Worm (Caenorhabditis elegans) whole organism, L2 larva: Measurements from ENCODE around the gene ptb-1.

Experiments
- R02D3.7 ChIP-seq: fragments of 150-350 bp; optimal IDR thresholded peaks from 2 replicates; lab custom pipeline; 2014; ENCODE audit warnings: missing biosample characterization, missing genetic modification characterization
- Y55F3AM.14 ChIP-seq: fragments of 200-800 bp; sonication (Bioruptor generic); optimal IDR thresholded peaks from 2 replicates; lab custom pipeline; 2018; ENCODE audit warnings: mild to moderate bottlenecking, missing genetic modification characterization, missing compliant biosample characterization
- ZK546.5 ChIP-seq: sonication (generic microtip); optimal IDR thresholded peaks from 2 replicates; lab custom pipeline; 2017; ENCODE audit warnings: missing biosample characterization, missing genetic modification characterization
- alr-1 ChIP-seq: fragments of 150-350 bp; optimal IDR thresholded peaks from 2 replicates; lab custom pipeline; 2014; ENCODE audit warnings: missing biosample characterization, missing genetic modification characterization
- aly-2 ChIP-seq: fragments of 150-350 bp; optimal IDR thresholded peaks from 2 replicates; lab custom pipeline; 2014; ENCODE audit warnings: missing biosample characterization, missing genetic modification characterization
- ama-1 ChIP-seq: fragments of 150-350 bp; optimal IDR thresholded peaks from 2 replicates; lab custom pipeline; 2018; ENCODE audit warnings: inconsistent platforms
- crh-2 ChIP-seq: sonication (generic microtip); optimal IDR thresholded peaks from 2 replicates; lab custom pipeline; 2017; ENCODE audit warnings: missing biosample characterization, missing genetic modification characterization
- dmd-4 ChIP-seq: sonication (generic microtip); optimal IDR thresholded peaks from 2 replicates; lab custom pipeline; 2017; ENCODE audit warnings: missing biosample characterization, missing genetic modification characterization
- egl-27 ChIP-seq: sonication (generic microtip); optimal IDR thresholded peaks from 3 replicates; lab custom pipeline; 2017; ENCODE audit warnings: missing biosample characterization, missing genetic modification reagents, missing genetic modification characterization
- fos-1 ChIP-seq: fragments of 150-350 bp; optimal IDR thresholded peaks from 2 replicates; lab custom pipeline; 2014; ENCODE audit warnings: missing biosample characterization, missing genetic modification characterization
- lin-11 ChIP-seq: fragments of 150-350 bp; sonication (generic microtip); optimal IDR thresholded peaks from 2 replicates; lab custom pipeline; 2014; ENCODE audit warnings: missing biosample characterization, missing genetic modification characterization, inconsistent platforms, mixed read lengths
- mab-5 ChIP-seq: fragments of 150-350 bp; optimal IDR thresholded peaks from 2 replicates; lab custom pipeline; 2014; ENCODE audit warnings: missing biosample characterization, missing genetic modification characterization
- mbf-1 ChIP-seq: sonication (generic microtip); optimal IDR thresholded peaks from 2 replicates; lab custom pipeline; 2017; ENCODE audit warnings: missing biosample characterization, missing genetic modification characterization
- mdl-1 ChIP-seq, 2 experiments: fragments of 150-350 bp in 1 of 2; sonication (generic microtip) in 1 of 2; optimal IDR thresholded peaks; 2 replicates each; lab custom pipeline; 2017; ENCODE audit warnings: missing biosample characterization in 2 of 2, missing genetic modification characterization in 2 of 2
- nhr-10 ChIP-seq: sonication (generic microtip); optimal IDR thresholded peaks from 2 replicates; lab custom pipeline; 2017; ENCODE audit warnings: missing biosample characterization, missing genetic modification characterization
- nhr-11 ChIP-seq: fragments of 150-350 bp; optimal IDR thresholded peaks from 2 replicates; lab custom pipeline; 2014; ENCODE audit warnings: missing biosample characterization, missing genetic modification characterization
- nhr-129 ChIP-seq: fragments of 150-350 bp; optimal IDR thresholded peaks from 2 replicates; lab custom pipeline; 2014; ENCODE audit warnings: missing biosample characterization, missing genetic modification characterization
- nhr-21 ChIP-seq: fragments of 150-350 bp; optimal IDR thresholded peaks from 2 replicates; lab custom pipeline; 2014; ENCODE audit warnings: missing biosample characterization, missing genetic modification characterization
- nhr-237 ChIP-seq: fragments of 150-350 bp; optimal IDR thresholded peaks from 2 replicates; lab custom pipeline; 2014; ENCODE audit warnings: missing biosample characterization, missing genetic modification characterization
- nhr-6 ChIP-seq: fragments of 150-350 bp; optimal IDR thresholded peaks from 2 replicates; lab custom pipeline; 2014; ENCODE audit warnings: missing biosample characterization, missing genetic modification characterization
- peb-1 ChIP-seq: fragments of 150-350 bp; optimal IDR thresholded peaks from 2 replicates; lab custom pipeline; 2014; ENCODE audit warnings: missing biosample characterization, missing genetic modification characterization
- sma-9 ChIP-seq, 2 experiments: fragments of 150-350 bp in 1 of 2; sonication (generic microtip) in 1 of 2; optimal IDR thresholded peaks; 2 replicates each; lab custom pipeline; 2014 to 2016; ENCODE audit warnings: missing genetic modification characterization in 2 of 2, mild to moderate bottlenecking in 1 of 2, missing biosample characterization in 1 of 2, missing compliant biosample characterization in 1 of 2, missing genetic modification reagents in 1 of 2, moderate library complexity in 1 of 2
- unc-39 ChIP-seq: fragments of 150-350 bp; optimal IDR thresholded peaks from 2 replicates; lab custom pipeline; 2014; ENCODE audit warnings: missing biosample characterization, missing genetic modification characterization
- unc-62 ChIP-seq: fragments of 150-350 bp; optimal IDR thresholded peaks from 2 replicates; lab custom pipeline; 2014; ENCODE audit warnings: missing biosample characterization, missing genetic modification reagents, missing genetic modification characterization
- zag-1 ChIP-seq: fragments of 150-350 bp; optimal IDR thresholded peaks from 2 replicates; lab custom pipeline; 2014; ENCODE audit warnings: missing biosample characterization, missing genetic modification characterization
- ztf-1 ChIP-seq: fragments of 200-800 bp; sonication (Bioruptor generic); conservative IDR thresholded peaks from 2 replicates; pipeline ENCODE4 v1.3.6; 2022; ENCODE audit warnings: missing genetic modification characterization, missing compliant biosample characterization
- ztf-11 ChIP-seq: sonication (generic microtip); optimal IDR thresholded peaks from 2 replicates; lab custom pipeline; 2017; ENCODE audit warnings: missing biosample characterization, missing genetic modification characterization

The ptb-1 gene

DNA sequence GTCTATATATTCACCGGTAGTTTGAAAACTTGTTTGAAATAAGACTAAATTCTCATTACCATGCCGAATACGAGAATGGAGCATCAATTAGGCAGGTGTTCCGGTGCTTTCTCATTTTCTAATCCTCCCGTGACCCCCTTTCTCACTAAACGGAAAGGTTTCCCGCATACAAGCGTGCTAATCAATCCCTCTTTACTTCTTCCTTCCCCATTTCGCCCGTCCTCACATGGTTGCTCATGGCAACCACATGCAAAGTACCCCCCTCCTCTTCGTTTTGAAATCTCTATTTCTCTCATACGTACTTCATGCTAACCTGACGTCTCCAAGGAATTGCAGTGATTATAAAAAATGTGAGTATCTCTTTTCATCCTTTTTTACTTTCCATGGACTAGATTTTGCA is 44.5 kb downstream of the ptb-1 start, which contains the start of gene mks-5:
Gene mks-5, plus strand, starts transcription at position 301 of the 400 bp plus-strand sequence.
- TF ChIP-seq dmd-4 (tag; lab: Kevin White, UChicago): no peak
- TF ChIP-seq aly-2 (tag; lab: Kevin White, UChicago): no peak
- TF ChIP-seq mab-5 (tag; lab: Kevin White, UChicago): no peak
- TF ChIP-seq nhr-237 (tag; lab: Kevin White, UChicago): no peak
- TF ChIP-seq nhr-129 (tag; lab: Kevin White, UChicago): no peak
- no peak for TF ChIP-seq egl-27
- TF ChIP-seq crh-2 (tag; lab: Kevin White, UChicago): no peak
- TF ChIP-seq R02D3.7 (tag; lab: Kevin White, UChicago): no peak
- no peak for TF ChIP-seq nhr-11 (tag; lab: Kevin White, UChicago)
- TF ChIP-seq ztf-1 (GFP tag; lab: Robert Waterston, UW): no peak

DNA sequence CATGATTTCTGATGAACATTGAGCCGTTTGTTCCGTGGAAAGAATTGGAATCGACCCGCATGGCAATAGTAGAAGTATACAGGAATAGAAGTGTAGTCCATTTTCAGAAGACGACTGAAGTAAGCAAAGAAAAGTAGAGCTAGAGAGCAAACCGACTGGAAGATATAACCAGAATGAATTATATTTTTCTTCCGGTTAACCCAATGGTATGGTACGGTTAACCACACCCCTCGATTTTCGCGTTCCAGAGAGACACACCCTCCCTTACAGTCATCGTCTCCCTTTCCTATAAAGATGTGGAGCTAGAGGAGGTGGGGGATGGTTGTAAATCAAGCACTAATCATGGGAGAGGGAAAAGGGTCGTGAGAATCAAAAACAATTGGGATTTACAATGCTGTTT is 47.7 kb downstream of the ptb-1 start, which contains the start of gene C09G5.14:
Gene C09G5.14, minus strand, starts transcription at position 101 of the 400 bp plus-strand sequence.
- TF ChIP-seq unc-62 (GFP tag; lab: Kevin White, UChicago): no peak
- no peak for TF ChIP-seq nhr-129 (tag; lab: Kevin White, UChicago)
- TF ChIP-seq nhr-237 (tag; lab: Kevin White, UChicago): no peak
- TF ChIP-seq nhr-21 (tag; lab: Kevin White, UChicago): no peak

DNA sequence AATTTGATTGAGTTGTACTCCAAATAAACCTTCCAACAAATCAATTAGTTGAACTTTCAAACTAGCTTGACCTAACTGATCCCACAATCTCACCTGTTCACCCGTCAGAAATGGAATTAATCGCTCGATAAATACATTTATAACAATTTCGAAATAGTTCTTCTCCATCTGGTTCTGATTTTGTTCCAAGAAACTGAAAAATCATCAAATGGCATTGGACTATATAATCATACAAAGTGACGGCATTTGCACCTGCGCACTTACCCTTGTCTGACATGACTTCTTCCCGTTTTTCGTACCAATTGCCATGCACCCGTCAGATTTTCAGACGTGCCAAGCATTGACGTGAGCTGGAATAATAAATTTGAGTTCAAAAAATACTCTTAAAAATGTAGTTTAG is 55.3 kb downstream of the ptb-1 start:
- TF ChIP-seq unc-39 (tag; lab: Kevin White, UChicago) (no peak), nhr-21 (tag; lab: Kevin White, UChicago) (peak; percentile 28), sma-9 (GFP tag; optimal IDR thresholded peaks at IDR 0.05; lab: Kevin White, UChicago) (peak; percentile 43), sma-9 (tag; optimal IDR thresholded peaks at IDR 0.05; lab: Kevin White, UChicago) (no peak)

DNA sequence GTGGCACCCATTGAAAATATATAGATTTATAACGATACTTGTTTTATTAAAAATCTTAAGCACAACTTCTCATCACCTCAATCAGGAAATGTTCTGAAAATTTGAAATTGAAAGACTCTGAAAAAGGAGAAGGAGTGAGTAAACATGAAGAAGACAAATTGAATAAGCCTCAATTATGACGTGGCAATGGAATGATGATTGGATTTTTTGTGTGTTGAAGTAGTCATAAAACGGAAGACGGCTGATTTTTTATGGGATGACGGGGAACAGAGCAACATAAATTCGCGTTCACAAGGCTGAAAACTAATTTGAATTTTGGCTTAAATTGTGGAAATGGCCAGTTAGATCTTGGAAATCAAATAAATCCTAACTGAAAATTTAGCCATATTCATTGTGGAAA is 56.1 kb downstream of the ptb-1 start, which contains the start of gene glb-12:
Gene glb-12, minus strand, starts transcription at position 101 of the 400 bp plus-strand sequence.
- TF ChIP-seq fos-1: no peak
- no peak for TF ChIP-seq dmd-4 (tag; lab: Kevin White, UChicago)
- no peak for TF ChIP-seq ama-1 (lab: Kevin White, UChicago)
- no peak for TF ChIP-seq nhr-6 (tag; lab: Kevin White, UChicago)
- no peak for TF ChIP-seq ztf-11
- TF ChIP-seq nhr-10: no peak
- no peak for TF ChIP-seq mbf-1 (tag; lab: Kevin White, UChicago)
- no peak for TF ChIP-seq mdl-1 (tag; optimal IDR thresholded peaks at IDR 0.05; lab: Kevin White, UChicago)
- no peak for TF ChIP-seq peb-1 (tag; lab: Kevin White, UChicago)
- TF ChIP-seq zag-1 (tag; lab: Kevin White, UChicago): no peak
- TF ChIP-seq lin-11 (tag; lab: Kevin White, UChicago): no peak
- TF ChIP-seq Y55F3AM.14 (GFP tag; lab: Kevin White, UChicago): no peak

DNA sequence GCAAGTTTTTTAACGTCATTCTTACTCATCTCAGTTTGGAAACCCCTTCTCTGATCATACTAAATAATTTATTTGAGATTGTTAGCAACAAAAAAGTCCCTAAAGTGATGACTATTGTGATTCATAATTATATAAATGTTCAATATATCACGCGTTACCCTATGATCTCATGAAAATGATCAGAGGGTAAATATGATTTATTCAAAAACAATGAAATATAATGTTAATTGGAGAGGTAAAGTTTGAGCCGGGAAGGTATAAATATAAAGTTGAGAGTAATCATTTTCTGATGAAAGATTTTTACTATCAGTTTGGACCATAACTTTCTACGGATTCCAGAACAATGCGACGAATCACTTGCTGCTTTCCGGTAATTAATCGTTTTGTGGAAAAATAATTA is 61.7 kb downstream of the ptb-1 start, which contains the start of gene C52A11.3:
Gene C52A11.3, plus strand, starts transcription at position 301 of the 400 bp plus-strand sequence.
- no peak for TF ChIP-seq alr-1 (tag; lab: Kevin White, UChicago)
- TF ChIP-seq ZK546.5: no peak
